Fruit fly (Drosophila melanogaster) Kc167 (cell line): ENCODE measurements around the gene CG33178.

Experiments
- Myc ChIP-seq: fragments of >200 bp; optimal IDR thresholded peaks from 2 replicates; lab custom pipeline; 2017; ENCODE audit warnings: missing external identifiers
- Sin3A ChIP-seq: fragments of >200 bp; optimal IDR thresholded peaks from 2 replicates; lab custom pipeline; 2018; ENCODE audit warnings: missing external identifiers
- h ChIP-seq: fragments of >200 bp; optimal IDR thresholded peaks from 3 replicates; lab custom pipeline; 2018; ENCODE audit warnings: missing external identifiers
- insv ChIP-seq: fragments of >200 bp; optimal IDR thresholded peaks from 3 replicates; lab custom pipeline; 2018; ENCODE audit warnings: missing external identifiers
- psq ChIP-seq: fragments of >200 bp; optimal IDR thresholded peaks from 2 replicates; lab custom pipeline; 2017; ENCODE audit warnings: missing external identifiers
- ttk ChIP-seq: sonication (Bioruptor generic); optimal IDR thresholded peaks from 2 replicates; lab custom pipeline; 2017; ENCODE audit warnings: missing external identifiers

The CG33178 gene

DNA sequence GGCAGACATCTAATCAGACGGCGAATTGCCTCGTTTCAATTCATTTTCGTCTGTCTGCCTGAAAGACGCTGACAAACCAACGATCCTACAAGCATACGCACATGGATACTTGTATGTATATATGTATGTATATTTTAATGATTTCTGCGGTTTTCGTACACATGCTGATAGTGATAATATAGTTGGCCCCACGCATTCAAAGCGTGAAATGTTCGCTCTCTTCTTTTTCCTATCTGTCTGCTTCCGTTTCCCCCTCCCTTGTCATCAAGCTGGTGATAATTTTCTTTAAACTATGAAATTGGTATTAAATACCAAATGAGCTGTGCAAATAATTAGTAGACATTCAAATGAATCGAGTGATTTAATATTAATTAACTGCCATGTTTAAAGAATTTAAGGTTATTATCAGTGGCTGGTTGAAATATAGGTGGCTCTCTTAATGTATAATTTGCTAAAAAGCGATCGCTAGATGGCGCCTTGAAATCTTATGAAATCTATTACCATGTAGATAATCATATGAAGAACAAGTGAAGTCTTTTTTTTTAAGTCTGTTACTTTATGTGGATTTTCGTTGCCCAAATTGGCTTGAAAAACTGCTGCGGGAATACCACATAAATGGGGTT lies 1.7 kb upstream of the CG33178 start, which contains the start of gene CG33177:
Gene CG33177 (plus strand): TSS at position 588 of the 623 bp plus-strand sequence.
- TF ChIP-seq h (lab: Kevin White, UChicago), result no peak
- TF ChIP-seq ttk (lab: Kevin White, UChicago), result no peak
- TF ChIP-seq psq, result no peak
- TF ChIP-seq insv (lab: Kevin White, UChicago), result no peak
- no peak for TF ChIP-seq Myc (lab: Kevin White, UChicago)
- no peak for TF ChIP-seq Sin3A (lab: Kevin White, UChicago)

DNA sequence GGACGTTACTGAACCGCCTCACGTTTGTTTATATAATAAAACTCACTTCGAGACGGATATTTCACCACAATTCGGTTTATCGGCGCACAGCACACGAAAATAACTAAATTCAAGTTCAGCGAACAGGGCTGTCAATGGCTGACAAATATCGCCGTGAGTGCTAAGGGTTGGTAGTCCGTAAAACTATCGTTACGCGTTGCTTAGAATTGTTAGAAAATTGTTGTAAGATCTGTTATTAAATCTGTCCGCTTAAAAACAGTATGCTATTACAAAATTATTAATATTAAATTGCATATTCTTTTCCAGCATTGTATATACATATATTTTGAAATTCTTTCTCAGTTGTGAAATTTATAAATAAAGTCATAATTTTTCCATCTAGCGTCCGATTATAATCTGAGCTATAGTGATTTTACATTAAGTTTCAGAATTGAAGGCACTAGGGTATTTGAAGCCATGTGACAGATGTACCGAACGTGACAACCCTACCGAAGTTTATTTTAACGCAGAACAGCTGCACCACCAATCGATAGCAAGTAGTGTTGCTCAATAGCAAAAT lies 2.0 kb downstream of the CG33178 start, which contains the start of gene Cox17:
Gene Cox17 (minus strand): TSS at position 120 of the 559 bp plus-strand sequence.
- TF ChIP-seq Sin3A (lab: Kevin White, UChicago), result no peak
- TF ChIP-seq ttk (lab: Kevin White, UChicago), result no peak
- no peak for TF ChIP-seq Myc (lab: Kevin White, UChicago)
- no peak for TF ChIP-seq h (lab: Kevin White, UChicago)
- no peak for TF ChIP-seq insv (lab: Kevin White, UChicago)
- TF ChIP-seq psq, result no peak

DNA sequence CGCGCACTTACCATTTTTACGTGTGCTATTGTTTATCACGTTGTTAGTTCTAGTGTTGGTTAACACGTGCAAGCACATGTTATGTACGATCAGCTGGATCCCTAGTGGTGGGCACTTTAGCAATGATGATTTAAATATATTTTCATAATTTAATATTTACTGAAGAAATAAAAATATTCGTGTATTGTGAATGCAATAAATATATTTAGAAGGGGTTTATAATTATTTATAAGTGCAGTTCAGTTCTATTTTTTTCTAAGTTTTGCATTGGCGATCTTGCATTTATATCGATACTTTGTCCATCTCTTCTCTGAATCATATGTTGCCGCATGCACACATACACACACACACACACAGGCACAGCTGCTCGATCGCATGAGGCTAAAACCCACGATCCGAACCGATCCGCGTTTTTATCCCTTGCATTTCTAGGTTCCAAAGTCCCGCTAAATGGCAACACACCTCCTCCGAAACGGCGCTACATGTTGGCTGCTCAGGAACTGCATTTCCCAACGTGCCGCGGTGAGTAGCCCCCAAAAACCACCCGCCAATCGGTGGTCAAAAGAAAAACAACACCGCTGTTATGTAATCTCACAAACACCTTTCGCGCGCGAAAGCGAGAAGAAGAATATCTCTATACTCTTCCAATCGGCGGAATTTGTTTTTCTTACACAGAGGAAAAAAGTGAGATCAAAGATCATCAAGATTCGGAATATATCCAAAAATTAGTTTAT lies 3.3 kb downstream of the CG33178 start, which contains the start of the genes CG15027 and Dbct:
Gene CG15027 (minus strand): TSS at position 51 of the 734 bp plus-strand sequence.
Gene Dbct (plus strand): TSS at position 349 of the 734 bp plus-strand sequence.
- TF ChIP-seq Sin3A (lab: Kevin White, UChicago) (no peak), insv (lab: Kevin White, UChicago) (no peak), h (lab: Kevin White, UChicago) (no peak), psq (no peak), ttk (lab: Kevin White, UChicago) (no peak), Myc (lab: Kevin White, UChicago) (no peak)

DNA sequence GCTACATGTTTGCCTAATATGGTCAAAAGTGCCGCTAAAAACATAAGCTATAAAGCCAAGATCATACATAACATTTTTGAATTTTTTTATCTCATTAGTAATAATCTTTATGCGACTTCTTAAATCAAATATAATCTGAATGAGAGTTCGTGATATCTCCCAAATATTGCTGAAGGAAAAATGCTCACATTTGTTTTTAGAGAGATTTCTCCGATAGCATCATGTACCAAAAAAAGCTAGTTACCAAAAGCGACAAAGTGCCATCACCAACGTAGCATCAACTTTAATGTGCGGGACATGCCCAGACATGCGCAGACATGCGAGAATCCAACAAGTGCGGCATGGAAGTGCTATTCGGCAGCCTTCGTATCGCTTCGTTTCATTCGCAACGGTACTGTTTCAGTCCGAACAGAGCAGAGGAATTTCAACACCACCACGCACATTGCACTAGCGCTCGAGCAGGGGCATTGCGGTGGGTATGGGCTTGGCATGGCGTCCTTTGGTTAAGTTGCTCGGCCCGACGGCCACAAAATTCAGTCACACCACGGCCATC lies 6.6 kb downstream of the CG33178 start, which contains the start of gene Rab3-GEF:
Gene Rab3-GEF (plus strand): TSS at position 537 of the 553 bp plus-strand sequence.
- no peak for TF ChIP-seq insv (lab: Kevin White, UChicago)
- TF ChIP-seq Myc (lab: Kevin White, UChicago), result no peak
- no peak for TF ChIP-seq ttk (lab: Kevin White, UChicago)
- TF ChIP-seq psq, result no peak
- no peak for TF ChIP-seq h (lab: Kevin White, UChicago)
- TF ChIP-seq Sin3A (lab: Kevin White, UChicago), result no peak

DNA sequence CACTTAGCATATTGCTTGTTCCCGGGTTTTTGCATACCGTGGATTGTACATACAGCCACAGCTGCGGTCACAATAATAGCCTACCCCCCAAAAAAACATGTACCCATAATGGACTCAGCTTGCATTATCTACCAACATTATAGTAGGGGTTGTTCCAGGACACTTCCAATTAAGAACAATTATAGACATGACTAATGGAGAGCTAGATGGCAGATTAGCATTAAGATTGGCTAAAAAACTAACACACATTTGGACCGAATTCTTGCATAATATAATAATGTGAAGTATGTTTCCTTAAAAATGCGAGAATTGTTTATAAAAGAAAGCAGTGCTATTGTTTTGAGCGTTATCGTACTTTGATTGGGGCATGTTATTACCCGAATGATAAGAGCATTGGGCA lies 7.7 kb downstream of the CG33178 start:
- TF ChIP-seq psq, result no peak

DNA sequence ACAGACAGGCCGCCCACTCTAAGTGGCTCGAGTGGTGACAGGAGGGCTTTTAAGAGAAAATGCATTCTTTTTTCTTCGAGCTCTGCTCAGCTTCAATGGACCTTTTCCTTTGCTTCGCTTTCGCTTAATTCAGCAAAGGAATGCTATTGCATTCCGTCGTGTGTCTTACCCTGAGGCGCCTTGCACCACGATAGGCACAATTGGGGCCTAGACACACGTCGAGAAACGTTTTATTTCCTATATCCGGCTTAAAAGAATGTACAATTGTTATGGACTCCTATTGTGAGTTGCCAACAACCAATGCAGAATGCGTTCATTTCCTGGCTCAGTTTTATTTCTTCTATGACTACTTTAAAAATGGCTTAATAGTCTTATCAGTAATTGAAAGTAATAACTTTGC lies 8.5 kb downstream of the CG33178 start:
- TF ChIP-seq Myc (lab: Kevin White, UChicago) (no peak), psq (no peak), ttk (lab: Kevin White, UChicago) (no peak), h (lab: Kevin White, UChicago) (no peak), insv (lab: Kevin White, UChicago) (no peak)

DNA sequence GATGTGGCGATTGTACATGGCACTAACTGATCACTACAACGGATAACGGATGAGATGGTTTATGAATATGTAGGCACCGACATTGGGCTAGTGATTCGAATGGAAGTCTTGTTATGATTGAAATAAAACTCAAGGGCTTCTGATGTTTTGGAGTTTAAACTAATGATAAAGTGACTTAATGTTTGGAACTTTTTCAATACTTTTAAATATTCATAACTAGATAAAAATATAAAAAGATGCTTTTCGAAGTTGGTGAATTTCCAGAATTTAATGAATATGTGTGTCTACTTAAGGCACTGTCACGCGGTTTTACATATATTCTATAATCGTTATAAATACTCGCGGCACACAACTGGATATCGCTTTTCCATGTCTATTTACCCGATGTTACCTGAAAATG lies 13.3 kb downstream of the CG33178 start, which contains the start of gene CG9072:
Gene CG9072 (minus strand): TSS at position 101 of the 400 bp plus-strand sequence.
- TF ChIP-seq Myc (lab: Kevin White, UChicago), result no peak
- TF ChIP-seq Sin3A (lab: Kevin White, UChicago), result no peak
- no peak for TF ChIP-seq insv (lab: Kevin White, UChicago)
- no peak for TF ChIP-seq psq
- TF ChIP-seq h (lab: Kevin White, UChicago), result no peak
- TF ChIP-seq ttk (lab: Kevin White, UChicago), result no peak

DNA sequence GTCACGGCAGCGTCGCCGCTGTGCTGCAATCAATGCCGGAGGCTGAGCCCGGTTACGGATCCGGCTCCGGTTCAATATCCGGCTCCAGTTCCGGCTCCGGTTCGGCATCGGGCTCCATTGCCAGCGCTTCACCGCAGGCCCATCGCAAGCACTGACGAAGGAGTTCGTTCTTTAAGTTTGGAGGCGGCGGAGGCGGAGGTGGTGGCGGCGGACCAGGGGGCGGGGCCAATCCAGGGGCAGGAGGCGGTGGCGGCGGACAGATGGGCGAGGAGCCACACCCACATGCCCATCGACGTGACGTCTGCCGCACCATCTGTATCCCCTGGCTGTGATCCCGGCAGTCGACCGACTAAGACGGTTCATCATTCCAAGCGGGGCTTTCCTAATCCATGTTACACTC lies 29.3 kb downstream of the CG33178 start:
- no peak for TF ChIP-seq Sin3A (lab: Kevin White, UChicago)
- no peak for TF ChIP-seq h (lab: Kevin White, UChicago)
- TF ChIP-seq insv (lab: Kevin White, UChicago), result no peak
- no peak for TF ChIP-seq ttk (lab: Kevin White, UChicago)
- no peak for TF ChIP-seq Myc (lab: Kevin White, UChicago)
- no peak for TF ChIP-seq psq

DNA sequence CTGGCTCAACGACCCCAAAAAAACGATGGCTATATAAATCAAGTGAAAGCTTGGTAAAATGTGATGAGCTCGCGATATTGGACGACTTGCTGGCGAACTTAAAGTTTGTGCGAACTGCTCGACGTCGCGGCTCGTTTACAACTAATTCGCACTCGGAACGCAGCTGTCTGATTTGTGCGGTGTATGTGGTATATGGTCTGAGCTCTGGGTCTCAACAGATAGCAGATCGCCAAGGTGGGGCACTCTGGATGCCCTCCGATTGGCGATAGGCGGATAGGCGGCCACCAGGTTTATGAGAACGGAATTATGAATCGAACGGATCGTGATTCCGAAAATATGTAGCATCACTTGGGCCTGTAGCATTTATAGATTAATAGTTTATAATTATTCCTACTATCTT lies 33.8 kb downstream of the CG33178 start, which contains the start of gene Cyp4s3:
Gene Cyp4s3 (minus strand): TSS at position 146 of the 400 bp plus-strand sequence.
- TF ChIP-seq ttk (lab: Kevin White, UChicago) (no peak), Sin3A (lab: Kevin White, UChicago) (no peak), h (lab: Kevin White, UChicago) (no peak), Myc (lab: Kevin White, UChicago) (no peak), insv (lab: Kevin White, UChicago) (no peak), psq (no peak)

DNA sequence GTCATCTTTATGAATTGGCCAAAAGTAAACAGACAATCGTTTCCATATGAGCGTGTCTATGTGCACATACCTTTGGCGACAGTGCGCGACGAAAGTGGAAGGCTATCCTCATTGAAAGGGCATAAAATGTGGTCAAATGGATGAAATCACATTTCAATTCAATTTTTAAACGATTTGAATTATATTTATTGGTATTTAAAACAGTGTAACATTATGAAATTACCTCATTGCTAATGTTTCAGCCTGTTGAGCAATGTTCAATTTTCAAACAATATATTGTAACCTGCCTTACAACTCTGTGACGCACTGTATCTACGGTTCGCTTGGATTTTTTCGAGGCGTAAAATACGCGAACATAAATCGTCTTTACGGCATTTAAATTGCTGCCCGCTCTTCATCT lies 37.5 kb downstream of the CG33178 start:
- TF ChIP-seq ttk (lab: Kevin White, UChicago) (no peak), h (lab: Kevin White, UChicago) (no peak), psq (no peak), Myc (lab: Kevin White, UChicago) (no peak), insv (lab: Kevin White, UChicago) (no peak), Sin3A (lab: Kevin White, UChicago) (no peak)

DNA sequence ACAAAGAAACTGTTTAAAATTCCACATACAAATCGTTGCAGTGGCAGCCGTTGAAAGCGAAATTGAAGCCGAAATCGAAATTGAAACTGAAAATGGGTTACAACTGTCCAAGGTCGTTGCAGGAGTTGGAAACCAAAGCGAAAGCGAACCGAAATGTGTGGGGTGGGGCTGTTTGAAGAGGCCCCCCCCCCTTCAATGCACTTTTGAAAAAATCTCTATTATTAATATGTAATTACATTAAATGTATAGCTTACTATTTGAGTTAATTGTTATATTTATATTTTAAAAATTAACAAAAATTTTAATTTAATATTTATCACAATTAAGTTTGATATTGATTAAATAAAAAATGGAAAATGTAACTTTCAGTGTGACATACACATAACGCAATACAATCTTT lies 39.1 kb downstream of the CG33178 start:
- TF ChIP-seq Myc (lab: Kevin White, UChicago) (no peak), ttk (lab: Kevin White, UChicago) (no peak), Sin3A (lab: Kevin White, UChicago) (no peak)
